Worm (Caenorhabditis elegans): ENCODE results near the gene M7.7.

M7.7 gene

DNA sequence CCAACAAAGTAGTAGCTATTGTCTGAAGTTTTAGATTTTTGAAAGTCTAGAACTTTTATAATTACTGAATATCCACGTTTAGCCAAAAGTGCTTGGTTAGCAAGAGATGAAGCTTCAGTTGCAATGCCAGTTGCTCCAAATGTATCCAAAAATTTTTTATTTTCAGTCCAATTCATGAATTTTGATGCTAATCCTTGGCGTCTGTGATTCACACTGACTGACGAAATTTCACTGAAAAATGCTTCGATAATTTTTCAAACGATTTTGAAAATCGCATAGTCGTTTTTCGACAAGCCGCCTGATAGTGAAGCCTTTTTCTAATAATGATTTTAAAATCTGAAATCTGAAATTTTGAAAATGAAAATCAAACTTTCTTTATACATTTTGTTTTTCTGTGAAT is 4.4 kb downstream of the M7.7 start:
- TF ChIP-seq aly-2 (tag; optimal IDR thresholded peaks at IDR 0.05) (no peak), R02D3.7 (tag; optimal IDR thresholded peaks at IDR 0.05) (no peak), ZK546.5 (tag; optimal IDR thresholded peaks at IDR 0.05) (no peak), snpc-4 (tag; optimal IDR thresholded peaks at IDR 0.05) (no peak), lin-39 (tag; optimal IDR thresholded peaks at IDR 0.05) (no peak), ceh-16 (tag; optimal IDR thresholded peaks at IDR 0.05) (no peak), mbf-1 (tag; optimal IDR thresholded peaks at IDR 0.05) (no peak), nhr-11 (tag; optimal IDR thresholded peaks at IDR 0.05) (no peak), nhr-21 (tag; optimal IDR thresholded peaks at IDR 0.05) (no peak), skn-1 (tag; optimal IDR thresholded peaks at IDR 0.05) (no peak), egl-27 (tag; optimal IDR thresholded peaks at IDR 0.05) (no peak), nhr-129 (tag; optimal IDR thresholded peaks at IDR 0.05) (no peak), lin-11 (tag; optimal IDR thresholded peaks at IDR 0.05) (no peak), nhr-23 (tag; optimal IDR thresholded peaks at IDR 0.05) (no peak), F13H6.1 (tag; optimal IDR thresholded peaks at IDR 0.05) (no peak), peb-1 (tag; optimal IDR thresholded peaks at IDR 0.05) (no peak), lin-13 (GFP tag; optimal IDR thresholded peaks at IDR 0.05) (no peak), unc-39 (tag; optimal IDR thresholded peaks at IDR 0.05) (no peak), unc-55 (GFP tag; optimal IDR thresholded peaks at IDR 0.05) (no peak)

- TF ChIP-seq mbf-1 (tag; optimal IDR thresholded peaks at IDR 0.05) (no peak), C34F6.9 (tag; optimal IDR thresholded peaks at IDR 0.05) (peak; percentile 44), ztf-4 (tag; optimal IDR thresholded peaks at IDR 0.05) (no peak), unc-55 (GFP tag; optimal IDR thresholded peaks at IDR 0.05) (peak; percentile 31), unc-62 (GFP tag; optimal IDR thresholded peaks at IDR 0.05) (no peak), zag-1 (tag; optimal IDR thresholded peaks at IDR 0.05) (peak; percentile 92), nhr-10 (tag; optimal IDR thresholded peaks at IDR 0.05) (no peak), peb-1 (tag; optimal IDR thresholded peaks at IDR 0.05) (no peak), egl-27 (tag; optimal IDR thresholded peaks at IDR 0.05) (no peak), nhr-6 (tag; optimal IDR thresholded peaks at IDR 0.05) (no peak), fos-1 (tag; optimal IDR thresholded peaks at IDR 0.05) (no peak), elt-1 (tag; optimal IDR thresholded peaks at IDR 0.05) (no peak), R02D3.7 (tag; optimal IDR thresholded peaks at IDR 0.05) (no peak), mdl-1 (tag; optimal IDR thresholded peaks at IDR 0.05) (no peak), ama-1 (optimal IDR thresholded peaks at IDR 0.05) (no peak), nhr-21 (tag; optimal IDR thresholded peaks at IDR 0.05) (no peak), skn-1 (tag; optimal IDR thresholded peaks at IDR 0.05) (no peak), gmeb-1 (tag; optimal IDR thresholded peaks at IDR 0.05) (no peak), nhr-237 (tag; optimal IDR thresholded peaks at IDR 0.05) (no peak), crh-2 (tag; optimal IDR thresholded peaks at IDR 0.05) (peak; percentile 30), nhr-77 (tag; optimal IDR thresholded peaks at IDR 0.05) (no peak), ZK546.5 (tag; optimal IDR thresholded peaks at IDR 0.05) (no peak), snpc-4 (tag; optimal IDR thresholded peaks at IDR 0.05) (no peak), lsy-2 (tag; optimal IDR thresholded peaks at IDR 0.05) (peak in 1 of 2 experiments; percentile 35)
Observed at ce11 chrIV:11094974-11095373, 5.3 kb downstream of the M7.7 start, which contains the start of gene M7.8. M7.8 (minus strand) TSS chrIV:11095085.

DNA sequence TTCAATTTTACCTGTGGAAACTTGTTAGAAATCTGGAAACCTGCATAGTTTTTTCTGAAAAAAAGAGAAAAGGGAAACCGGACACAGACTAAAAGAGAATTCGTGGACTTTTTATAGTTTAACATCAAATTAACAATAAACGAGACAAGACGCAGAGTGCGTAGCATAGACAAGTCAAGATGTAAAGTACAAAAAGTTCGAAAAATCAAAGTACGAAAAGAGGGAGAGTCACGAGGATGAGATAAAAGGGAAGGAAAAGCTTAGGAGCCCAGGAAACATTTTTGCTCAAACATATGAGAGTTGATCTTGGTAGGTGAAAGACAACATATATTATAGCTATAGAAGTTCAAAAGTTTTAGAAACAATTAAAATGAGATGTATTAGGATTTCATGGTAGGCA is 8.2 kb downstream of the M7.7 start, which contains the start of gene M7.12:
Gene M7.12 (minus strand): TSS at position 188 of the 400 bp plus-strand sequence.
- TF ChIP-seq unc-39 (tag; optimal IDR thresholded peaks at IDR 0.05) (no peak), lsy-2 (tag; optimal IDR thresholded peaks at IDR 0.05) (peak in 1 of 2 experiments; percentile 23), nhr-77 (tag; optimal IDR thresholded peaks at IDR 0.05) (no peak), nhr-129 (tag; optimal IDR thresholded peaks at IDR 0.05) (peak; percentile 17), blmp-1 (tag; optimal IDR thresholded peaks at IDR 0.05; ENCODE audit: insufficient read depth) (no peak), zag-1 (tag; optimal IDR thresholded peaks at IDR 0.05) (peak; percentile 10), mdl-1 (tag; optimal IDR thresholded peaks at IDR 0.05) (no peak), ztf-11 (tag; optimal IDR thresholded peaks at IDR 0.05) (no peak), sma-9 (GFP tag; optimal IDR thresholded peaks at IDR 0.05) (peak; percentile 28), sma-9 (tag; optimal IDR thresholded peaks at IDR 0.05) (no peak), peb-1 (tag; optimal IDR thresholded peaks at IDR 0.05) (no peak)

DNA sequence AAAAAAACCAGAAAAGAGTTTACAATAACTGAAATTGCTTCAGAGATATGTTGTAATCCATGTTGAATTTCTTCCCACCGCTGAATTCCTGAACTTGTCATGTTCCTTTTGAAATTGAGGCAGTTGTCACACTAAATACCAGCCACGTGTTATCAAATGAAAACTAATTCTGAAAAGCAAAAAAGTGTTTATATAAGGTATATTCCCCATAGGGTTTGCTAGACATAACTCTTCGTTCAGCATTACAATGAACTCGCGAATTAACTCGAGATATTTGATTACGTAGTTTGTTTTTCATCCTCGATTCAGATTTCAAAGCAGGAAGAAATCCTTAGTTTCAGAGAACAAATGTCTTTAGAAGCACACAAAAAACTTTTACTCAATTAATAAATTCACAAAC is 10.6 kb downstream of the M7.7 start, which contains the start of gene str-3:
Gene str-3 (minus strand): TSS at position 101 of the 400 bp plus-strand sequence.
- TF ChIP-seq sma-3 (GFP tag; optimal IDR thresholded peaks at IDR 0.05), result no peak
- no peak for TF ChIP-seq ZK546.5 (tag; optimal IDR thresholded peaks at IDR 0.05)
- no peak for TF ChIP-seq ama-1 (optimal IDR thresholded peaks at IDR 0.05)
- no peak for TF ChIP-seq egl-27 (tag; optimal IDR thresholded peaks at IDR 0.05)
- TF ChIP-seq C34F6.9 (tag; optimal IDR thresholded peaks at IDR 0.05), result no peak
- TF ChIP-seq ztf-11 (tag; optimal IDR thresholded peaks at IDR 0.05), result no peak
- no peak for TF ChIP-seq Y55F3AM.14 (GFP tag; optimal IDR thresholded peaks at IDR 0.05)
- TF ChIP-seq unc-55 (GFP tag; optimal IDR thresholded peaks at IDR 0.05), result no peak
- no peak for TF ChIP-seq elt-3 (tag; optimal IDR thresholded peaks at IDR 0.05)
- TF ChIP-seq ztf-1 (GFP tag; conservative IDR thresholded peaks at IDR 0.05), result no peak
- TF ChIP-seq nhr-25 (tag; optimal IDR thresholded peaks at IDR 0.05), result no peak
- no peak for TF ChIP-seq F13H6.1 (tag; optimal IDR thresholded peaks at IDR 0.05)

Measured in whole organism, L2 larva.